Worm (Caenorhabditis elegans) whole organism, early embryonic: ENCODE data around the gene bmk-1.
A peak's percentile ranks its signal among the peaks of the same experiment; 100 is the strongest.

Source experiments
- B0310.2 ChIP-seq: sonication (generic microtip); optimal IDR thresholded peaks from 2 replicates; lab custom pipeline; 2016; ENCODE audit warnings: mild to moderate bottlenecking, missing genetic modification characterization, missing compliant biosample characterization
- F13C5.2 ChIP-seq: sonication (generic microtip); optimal IDR thresholded peaks from 2 replicates; lab custom pipeline; 2017; ENCODE audit warnings: mild to moderate bottlenecking, missing genetic modification characterization, inconsistent platforms, missing compliant biosample characterization
- aly-1 ChIP-seq: sonication (generic microtip); optimal IDR thresholded peaks from 2 replicates; lab custom pipeline; 2016; ENCODE audit warnings: missing genetic modification characterization, missing compliant biosample characterization
- ama-1 ChIP-seq: fragments of 150-350 bp; optimal IDR thresholded peaks from 2 replicates; lab custom pipeline; 2014
- ceh-13 ChIP-seq: fragments of 200-800 bp; sonication (Bioruptor generic); optimal IDR thresholded peaks from 2 replicates; lab custom pipeline; 2018; ENCODE audit warnings: mild to moderate bottlenecking, missing genetic modification characterization, missing compliant biosample characterization
- ceh-36 ChIP-seq: sonication (generic microtip); optimal IDR thresholded peaks from 2 replicates; lab custom pipeline; 2016; ENCODE audit warnings: missing genetic modification characterization, inconsistent platforms, missing compliant biosample characterization
- ets-7 ChIP-seq: sonication (generic microtip); optimal IDR thresholded peaks from 2 replicates; lab custom pipeline; 2016; ENCODE audit warnings: missing genotype, missing genetic modification characterization, missing compliant biosample characterization
- flt-1 ChIP-seq: fragments of 200-800 bp; sonication (Bioruptor generic); IDR thresholded peaks from 2 replicates; pipeline ENCODE4 v1.3.6; 2022; ENCODE audit warnings: missing genetic modification characterization, missing compliant biosample characterization
- hmbx-1 ChIP-seq: sonication (generic microtip); optimal IDR thresholded peaks from 2 replicates; lab custom pipeline; 2016; ENCODE audit warnings: mild to moderate bottlenecking, missing genetic modification characterization, missing compliant biosample characterization
- hmg-4 ChIP-seq: fragments of 200-800 bp; sonication (Bioruptor generic); optimal IDR thresholded peaks from 2 replicates; lab custom pipeline; 2018; ENCODE audit warnings: mild to moderate bottlenecking, missing genetic modification characterization, missing compliant biosample characterization
- hnd-1 ChIP-seq: sonication (generic microtip); optimal IDR thresholded peaks from 2 replicates; lab custom pipeline; 2016; ENCODE audit warnings: missing genetic modification characterization, missing compliant biosample characterization
- pes-1 ChIP-seq: fragments of 200-800 bp; sonication (Bioruptor generic); IDR thresholded peaks from 2 replicates; pipeline ENCODE4 v1.3.6; 2022; ENCODE audit warnings: missing genetic modification reagents, missing genetic modification characterization, missing compliant biosample characterization
- scrt-1 ChIP-seq: fragments of 200-800 bp; sonication (Bioruptor generic); IDR thresholded peaks from 2 replicates; pipeline ENCODE4 v1.3.6; 2022; ENCODE audit warnings: missing genetic modification characterization, missing compliant biosample characterization
- sea-1 ChIP-seq: fragments of 200-800 bp; sonication (Bioruptor generic); conservative IDR thresholded peaks from 2 replicates; pipeline ENCODE4 v1.3.6; 2022; ENCODE audit warnings: missing genetic modification characterization, missing compliant biosample characterization
- tbx-11 ChIP-seq: fragments of 200-800 bp; sonication (Bioruptor generic); IDR thresholded peaks from 2 replicates; pipeline ENCODE4 v1.3.6; 2022; ENCODE audit warnings: missing genetic modification characterization, missing compliant biosample characterization
- tbx-37 ChIP-seq: fragments of 200-800 bp; sonication (Bioruptor generic); conservative IDR thresholded peaks from 2 replicates; pipeline ENCODE4 v1.3.6; 2022; ENCODE audit warnings: missing genetic modification reagents, missing genetic modification characterization, missing compliant biosample characterization
- tra-4 ChIP-seq: sonication (generic microtip); optimal IDR thresholded peaks from 2 replicates; lab custom pipeline; 2017; ENCODE audit warnings: missing genetic modification characterization, missing compliant biosample characterization

Gene bmk-1

ce11 chrV:14437355-14437754 lies 19.4 kb downstream of the bmk-1 start:
- TF ChIP-seq scrt-1 (no peak), ama-1 (lab: Kevin White, UChicago) (no peak), B0310.2 (tag; lab: Kevin White, UChicago) (no peak), sea-1 (GFP tag; lab: Robert Waterston, UW) (no peak)

- TF ChIP-seq flt-1 (GFP tag; lab: Robert Waterston, UW), result no peak
- no peak for TF ChIP-seq hnd-1 (tag; lab: Kevin White, UChicago)
- TF ChIP-seq aly-1 (tag; lab: Kevin White, UChicago), result no peak
- TF ChIP-seq hmbx-1 (tag; lab: Kevin White, UChicago), result no peak
- no peak for TF ChIP-seq B0310.2 (tag; lab: Kevin White, UChicago)
- TF ChIP-seq sea-1 (GFP tag; lab: Robert Waterston, UW), result no peak
- no peak for TF ChIP-seq ceh-13 (GFP tag; lab: Kevin White, UChicago)
- TF ChIP-seq ets-7 (tag; lab: Kevin White, UChicago), result no peak
These were observed 20.6 kb downstream of the bmk-1 start for ce11 chrV:14436195-14436594.

ce11 chrV:14433584-14433983 lies 23.2 kb downstream of the bmk-1 start:
- TF ChIP-seq ceh-36 (tag; lab: Kevin White, UChicago) (peak; percentile 71), hmbx-1 (tag; lab: Kevin White, UChicago) (no peak)

- TF ChIP-seq B0310.2 (tag; lab: Kevin White, UChicago) (no peak), aly-1 (tag; lab: Kevin White, UChicago) (no peak), tbx-11 (GFP tag; lab: Robert Waterston, UW) (no peak), tbx-37 (no peak), flt-1 (GFP tag; lab: Robert Waterston, UW) (no peak), hmg-4 (GFP tag; lab: Kevin White, UChicago) (no peak), scrt-1 (no peak), ceh-13 (GFP tag; lab: Kevin White, UChicago) (no peak), tra-4 (tag; lab: Kevin White, UChicago) (no peak), pes-1 (no peak), sea-1 (GFP tag; lab: Robert Waterston, UW) (no peak), ets-7 (tag; lab: Kevin White, UChicago) (no peak), F13C5.2 (tag; lab: Kevin White, UChicago) (no peak), ceh-36 (tag; lab: Kevin White, UChicago) (no peak), ama-1 (lab: Kevin White, UChicago) (no peak), hmbx-1 (tag; lab: Kevin White, UChicago) (no peak), hnd-1 (tag; lab: Kevin White, UChicago) (no peak)
These were observed 24.5 kb downstream of the bmk-1 start, which contains the start of gene egl-1 for ce11 chrV:14432259-14432658. egl-1 (minus strand) TSS chrV:14432359.

- TF ChIP-seq hmg-4 (GFP tag; lab: Kevin White, UChicago) (no peak), tbx-37 (no peak), pes-1 (no peak), B0310.2 (tag; lab: Kevin White, UChicago) (no peak), aly-1 (tag; lab: Kevin White, UChicago) (no peak), hmbx-1 (tag; lab: Kevin White, UChicago) (no peak), ceh-13 (GFP tag; lab: Kevin White, UChicago) (no peak), F13C5.2 (tag; lab: Kevin White, UChicago) (no peak), flt-1 (GFP tag; lab: Robert Waterston, UW) (no peak), ets-7 (tag; lab: Kevin White, UChicago) (no peak), ceh-36 (tag; lab: Kevin White, UChicago) (no peak)
These were observed 27.9 kb downstream of the bmk-1 start, which contains the start of gene F23B12.1 for ce11 chrV:14428865-14429264. F23B12.1 (plus strand) TSS chrV:14429165.

- no peak for TF ChIP-seq B0310.2 (tag; lab: Kevin White, UChicago)
- peak; percentile 34 for TF ChIP-seq ceh-36 (tag; lab: Kevin White, UChicago)
These were observed 29.5 kb downstream of the bmk-1 start for ce11 chrV:14427069-14427825.

- TF ChIP-seq B0310.2 (tag; lab: Kevin White, UChicago) (no peak), hnd-1 (tag; lab: Kevin White, UChicago) (no peak), ets-7 (tag; lab: Kevin White, UChicago) (no peak), ama-1 (lab: Kevin White, UChicago) (no peak), flt-1 (GFP tag; lab: Robert Waterston, UW) (no peak), ceh-13 (GFP tag; lab: Kevin White, UChicago) (no peak), ceh-36 (tag; lab: Kevin White, UChicago) (no peak), tbx-11 (GFP tag; lab: Robert Waterston, UW) (no peak), tra-4 (tag; lab: Kevin White, UChicago) (no peak), sea-1 (GFP tag; lab: Robert Waterston, UW) (no peak), hmg-4 (GFP tag; lab: Kevin White, UChicago) (no peak), tbx-37 (no peak), scrt-1 (no peak), F13C5.2 (tag; lab: Kevin White, UChicago) (no peak), hmbx-1 (tag; lab: Kevin White, UChicago) (no peak), aly-1 (tag; lab: Kevin White, UChicago) (no peak), pes-1 (no peak)
These were observed 30.8 kb downstream of the bmk-1 start for ce11 chrV:14426013-14426412.
